Worm (Caenorhabditis elegans) whole organism, young adult: ENCODE results near the gene ufd-3.

Source experiments
- D2030.7 ChIP-seq: fragments of 200-800 bp; sonication (Bioruptor generic); IDR thresholded peaks from 2 replicates; pipeline ENCODE4 v1.3.6; 2022; ENCODE audit warnings: missing genetic modification reagents, missing genetic modification characterization, missing compliant biosample characterization
- F37B4.10 ChIP-seq: fragments of 200-800 bp; sonication (Bioruptor generic); IDR thresholded peaks from 2 replicates; pipeline ENCODE4 v1.3.6; 2022; ENCODE audit warnings: missing genetic modification characterization, missing compliant biosample characterization
- athp-1 ChIP-seq: sonication (generic microtip); optimal IDR thresholded peaks from 2 replicates; lab custom pipeline; 2017; ENCODE audit warnings: mild to moderate bottlenecking, missing genetic modification characterization, missing compliant biosample characterization
- attf-5 ChIP-seq: fragments of 200-800 bp; sonication (Bioruptor generic); optimal IDR thresholded peaks from 2 replicates; lab custom pipeline; 2018; ENCODE audit warnings: mild to moderate bottlenecking, missing genetic modification characterization, missing compliant biosample characterization
- lsl-1 ChIP-seq: fragments of 200-800 bp; sonication (Bioruptor generic); optimal IDR thresholded peaks from 2 replicates; lab custom pipeline; 2018; ENCODE audit warnings: mild to moderate bottlenecking, missing genetic modification characterization, moderate library complexity, missing compliant biosample characterization
- pha-4 ChIP-seq: fragments of 150-350 bp; sonication (generic microtip); optimal IDR thresholded peaks from 2 replicates; lab custom pipeline; 2014; ENCODE audit warnings: missing biosample characterization, missing genetic modification reagents, missing genetic modification characterization
- rec-8 ChIP-seq, 2 experiments: sonication (generic microtip); optimal IDR thresholded peaks; 2 replicates each; lab custom pipeline; 2016; ENCODE audit warnings: mild to moderate bottlenecking in 2 of 2, missing genetic modification characterization in 2 of 2, missing genetic modification reagents in 2 of 2, missing genotype in 2 of 2, missing biosample characterization in 1 of 2, missing compliant biosample characterization in 1 of 2, moderate library complexity in 1 of 2
- unc-62 ChIP-seq: fragments of 150-350 bp; optimal IDR thresholded peaks from 2 replicates; lab custom pipeline; 2014; ENCODE audit warnings: missing biosample characterization, missing genetic modification reagents, missing genetic modification characterization

The ufd-3 gene

DNA sequence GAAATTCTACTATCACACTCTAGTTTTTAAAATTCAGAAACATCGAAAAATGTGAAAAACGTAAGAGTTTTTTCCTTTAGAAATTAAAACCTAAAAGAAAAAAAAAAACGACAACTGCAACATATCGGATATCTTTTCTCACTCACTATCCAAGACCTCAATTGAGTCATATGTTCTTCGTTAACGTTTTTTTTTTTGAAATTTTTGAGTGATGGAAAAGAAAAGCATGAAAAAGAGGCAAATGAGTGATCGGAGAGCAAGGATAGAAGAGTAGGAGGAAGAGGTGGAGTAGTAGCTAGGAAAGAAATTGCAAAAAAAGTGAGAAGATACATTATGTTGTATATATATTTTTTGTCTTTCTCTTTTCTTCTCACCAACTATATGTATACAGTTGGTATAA lies 49.0 kb downstream of the ufd-3 start:
- no peak for TF ChIP-seq athp-1 (tag; lab: Kevin White, UChicago)
- TF ChIP-seq, all 124 proteins: peak for 0

DNA sequence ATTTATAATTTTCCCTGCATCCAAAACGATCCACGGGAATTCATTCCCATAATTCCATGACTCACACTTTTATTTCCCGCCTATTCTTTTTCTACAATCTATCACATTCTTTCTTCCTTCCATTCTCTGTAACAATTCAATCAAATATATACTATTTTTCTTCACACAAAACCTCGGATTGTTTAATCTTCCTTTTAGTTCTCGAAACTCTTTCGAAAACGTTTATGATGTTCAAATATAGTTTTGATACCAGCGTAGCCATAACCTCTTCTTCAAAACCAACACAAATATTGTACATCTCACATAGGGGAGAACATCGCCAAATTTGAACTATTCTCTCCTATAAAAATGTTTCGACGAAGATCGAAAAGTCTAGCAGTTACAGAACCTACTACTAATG lies 50.3 kb downstream of the ufd-3 start, which contains the start of gene lec-3:
Gene lec-3 (plus strand): TSS at position 301 of the 400 bp plus-strand sequence.
- TF ChIP-seq lsl-1 (GFP tag; lab: Kevin White, UChicago) (no peak), pha-4 (no peak), rec-8 (tag; optimal IDR thresholded peaks at IDR 0.05; lab: Kevin White, UChicago) (no peak), F37B4.10 (GFP tag; lab: Robert Waterston, UW) (no peak), attf-5 (no peak)

ce11 chrII:9992474-9992873 lies 51.9 kb downstream of the ufd-3 start:
- TF ChIP-seq unc-62 (GFP tag; lab: Kevin White, UChicago), result no peak
- no peak for TF ChIP-seq D2030.7 (GFP tag; lab: Robert Waterston, UW)
- TF ChIP-seq lsl-1 (GFP tag; lab: Kevin White, UChicago), result no peak
